Fruit fly (Drosophila melanogaster): ENCODE measurements around the gene Vps36.
A peak's percentile ranks its signal among the peaks of the same experiment; 100 is the strongest.

The Vps36 gene

DNA sequence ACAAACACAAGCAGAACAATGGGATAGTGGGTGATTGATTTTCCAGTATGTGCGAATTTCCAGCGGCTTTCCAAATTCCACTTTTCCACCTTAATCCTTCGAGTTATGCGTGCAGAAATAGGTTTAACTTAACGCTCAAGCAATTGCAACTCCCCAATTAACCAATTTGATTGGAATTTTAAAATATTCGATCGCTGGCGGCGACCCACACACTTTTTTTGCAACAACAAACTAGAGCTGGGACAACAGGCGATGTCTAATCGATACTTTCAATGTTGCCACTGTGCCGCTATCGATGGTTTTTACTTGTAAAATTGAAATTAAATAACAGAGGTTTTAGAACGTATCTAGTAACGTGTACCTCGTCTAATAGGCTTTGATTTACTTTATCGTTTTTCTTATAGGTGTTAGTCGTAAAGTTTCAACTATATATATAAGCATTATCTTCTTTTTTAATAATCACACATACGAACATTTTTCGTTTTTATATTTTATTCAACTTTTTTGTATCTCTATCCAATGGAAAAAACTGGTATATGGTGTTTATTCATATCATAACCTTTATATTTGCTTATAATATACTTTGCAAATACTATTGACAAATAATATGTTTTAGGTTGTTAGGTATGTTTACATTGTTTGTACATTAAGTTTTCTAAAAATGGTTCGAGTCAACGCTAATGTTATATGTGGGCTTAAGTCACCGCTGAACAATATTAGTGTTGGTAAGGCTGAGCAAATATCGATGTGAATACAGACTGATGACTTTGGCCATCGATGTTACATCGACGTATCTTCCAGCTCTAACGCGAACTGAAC is 26.7 kb downstream of the Vps36 start, which contains the start of the genes Abp1 and Tgi (continued):
- TF ChIP-seq CG9437 (GFP tag; optimal IDR thresholded peaks at IDR 0.05), result no peak
- TF ChIP-seq grau (tag; optimal IDR thresholded peaks at IDR 0.05), result peak; percentile 26
- TF ChIP-seq p53 (GFP tag; optimal IDR thresholded peaks at IDR 0.05), result no peak
- TF ChIP-seq CG13624 (GFP tag; optimal IDR thresholded peaks at IDR 0.05), result peak; percentile 60
- no peak for TF ChIP-seq CG3726 (GFP tag; IDR thresholded peaks at IDR 0.05)
- no peak for TF ChIP-seq Hand (GFP tag; optimal IDR thresholded peaks at IDR 0.05)
- TF ChIP-seq CG6254 (GFP tag; optimal IDR thresholded peaks at IDR 0.05), result no peak
- no peak for TF ChIP-seq CG14050 (GFP tag; IDR thresholded peaks at IDR 0.05)
- TF ChIP-seq yki (optimal IDR thresholded peaks at IDR 0.05), result no peak
- peak; percentile 47 for TF ChIP-seq gem (tag; optimal IDR thresholded peaks at IDR 0.05)
- TF ChIP-seq HmgD (GFP tag; optimal IDR thresholded peaks at IDR 0.05), result peak; percentile 16
- peak; percentile 60 for TF ChIP-seq CG12391 (tag; optimal IDR thresholded peaks at IDR 0.05)
- TF ChIP-seq hbn (GFP tag; IDR thresholded peaks at IDR 0.05; ENCODE audit: partially characterized antibody), result peak; percentile 64
- peak; percentile 45 for TF ChIP-seq gfzf (GFP tag; optimal IDR thresholded peaks at IDR 0.05)
- 0 out of 2 replicates have a peak, but pooled peaks have one; percentile 14 for TF ChIP-seq aop (GFP tag; IDR thresholded peaks at IDR 0.05)
- TF ChIP-seq Bteb2 (GFP tag; optimal IDR thresholded peaks at IDR 0.05), result peak; percentile 39
- peak; percentile 7 for TF ChIP-seq az2 (GFP tag; optimal IDR thresholded peaks at IDR 0.05)
- TF ChIP-seq tup (GFP tag; optimal IDR thresholded peaks at IDR 0.05), result no peak
- no peak for TF ChIP-seq psq (GFP tag; optimal IDR thresholded peaks at IDR 0.05)
- no peak for TF ChIP-seq CG34376 (GFP tag; optimal IDR thresholded peaks at IDR 0.05)
- no peak for TF ChIP-seq CG17568 (GFP tag; optimal IDR thresholded peaks at IDR 0.05)
- peak; percentile 54 for TF ChIP-seq Dp (GFP tag; optimal IDR thresholded peaks at IDR 0.05)
- no peak for TF ChIP-seq CG12236 (GFP tag; optimal IDR thresholded peaks at IDR 0.05)
- TF ChIP-seq CG3407 (GFP tag; optimal IDR thresholded peaks at IDR 0.05), result no peak
- TF ChIP-seq zen2 (GFP tag; IDR thresholded peaks at IDR 0.05; ENCODE audit: partially characterized antibody), result peak; percentile 73
- no peak for TF ChIP-seq CG5245 (GFP tag; optimal IDR thresholded peaks at IDR 0.05)
- no peak for TF ChIP-seq ab (GFP tag; optimal IDR thresholded peaks at IDR 0.05)
- TF ChIP-seq kay (GFP tag; optimal IDR thresholded peaks at IDR 0.05), result no peak
- peak; percentile 68; the same call in 1 of the 3 replicates for TF ChIP-seq CG34422 (GFP tag; IDR thresholded peaks at IDR 0.05)
- peak; percentile 90 for TF ChIP-seq CG6791 (GFP tag; IDR thresholded peaks at IDR 0.05; ENCODE audit: partially characterized antibody)
- no peak for TF ChIP-seq croc (GFP tag; conservative IDR thresholded peaks at IDR 0.05)
- TF ChIP-seq gt (GFP tag; IDR thresholded peaks at IDR 0.05), result no peak
- TF ChIP-seq CG2712 (tag; optimal IDR thresholded peaks at IDR 0.05), result peak; percentile 7
- no peak for TF ChIP-seq ro (GFP tag; IDR thresholded peaks at IDR 0.05)
- no peak for TF ChIP-seq CG12299 (tag; optimal IDR thresholded peaks at IDR 0.05)
- TF ChIP-seq Sox100B (GFP tag; optimal IDR thresholded peaks at IDR 0.05), result no peak
- TF ChIP-seq Hey (tag; optimal IDR thresholded peaks at IDR 0.05), result no peak
- TF ChIP-seq HmgZ (tag; optimal IDR thresholded peaks at IDR 0.05), result peak; percentile 78
- peak; percentile 23 for TF ChIP-seq dmrt11E (tag; optimal IDR thresholded peaks at IDR 0.05)
- TF ChIP-seq bowl (GFP tag; IDR thresholded peaks at IDR 0.05), result no peak
- no peak for TF ChIP-seq ara (GFP tag; IDR thresholded peaks at IDR 0.05)
- no peak for TF ChIP-seq eve (GFP tag; optimal IDR thresholded peaks at IDR 0.05)
- TF ChIP-seq al (GFP tag; IDR thresholded peaks at IDR 0.05), result no peak
- peak; percentile 75 for TF ChIP-seq CG4360 (GFP tag; IDR thresholded peaks at IDR 0.05)
- no peak for TF ChIP-seq usp (GFP tag; optimal IDR thresholded peaks at IDR 0.05)
- TF ChIP-seq CG7963 (GFP tag; IDR thresholded peaks at IDR 0.05; ENCODE audit: partially characterized antibody), result peak; percentile 84
- TF ChIP-seq scrt (GFP tag; optimal IDR thresholded peaks at IDR 0.05), result no peak
- TF ChIP-seq CG7928 (GFP tag; optimal IDR thresholded peaks at IDR 0.05), result no peak
- TF ChIP-seq Xrp1 (GFP tag; IDR thresholded peaks at IDR 0.05), result no peak
- no peak for TF ChIP-seq oc (tag; optimal IDR thresholded peaks at IDR 0.05)

All from whole organism, embryonic.